Fruit fly (Drosophila melanogaster): ENCODE results near the gene Or67c.

dm6 chr3L:10226055-10226454 is 18.5 kb downstream of the Or67c start:
- TF ChIP-seq sna (GFP tag; IDR thresholded peaks at IDR 0.05; ENCODE audit: partially characterized antibody), result no peak
- TF ChIP-seq tin (GFP tag; optimal IDR thresholded peaks at IDR 0.05), result no peak
- TF ChIP-seq klu (GFP tag; IDR thresholded peaks at IDR 0.05), result no peak
- TF ChIP-seq toy (GFP tag; IDR thresholded peaks at IDR 0.05), result no peak
- TF ChIP-seq Fer3 (tag; optimal IDR thresholded peaks at IDR 0.05), result no peak
